Fruit fly (Drosophila melanogaster) S2 (cell line): ENCODE data around the gene CG14270.

Experiments
- CG8478 ChIP-seq: fragments of >200 bp; optimal IDR thresholded peaks from 2 replicates; lab custom pipeline; 2018
- CTCF ChIP-seq, 2 experiments: fragments of >200 bp; optimal IDR thresholded peaks; 2 replicates each; lab custom pipeline; 2018

The CG14270 gene

DNA sequence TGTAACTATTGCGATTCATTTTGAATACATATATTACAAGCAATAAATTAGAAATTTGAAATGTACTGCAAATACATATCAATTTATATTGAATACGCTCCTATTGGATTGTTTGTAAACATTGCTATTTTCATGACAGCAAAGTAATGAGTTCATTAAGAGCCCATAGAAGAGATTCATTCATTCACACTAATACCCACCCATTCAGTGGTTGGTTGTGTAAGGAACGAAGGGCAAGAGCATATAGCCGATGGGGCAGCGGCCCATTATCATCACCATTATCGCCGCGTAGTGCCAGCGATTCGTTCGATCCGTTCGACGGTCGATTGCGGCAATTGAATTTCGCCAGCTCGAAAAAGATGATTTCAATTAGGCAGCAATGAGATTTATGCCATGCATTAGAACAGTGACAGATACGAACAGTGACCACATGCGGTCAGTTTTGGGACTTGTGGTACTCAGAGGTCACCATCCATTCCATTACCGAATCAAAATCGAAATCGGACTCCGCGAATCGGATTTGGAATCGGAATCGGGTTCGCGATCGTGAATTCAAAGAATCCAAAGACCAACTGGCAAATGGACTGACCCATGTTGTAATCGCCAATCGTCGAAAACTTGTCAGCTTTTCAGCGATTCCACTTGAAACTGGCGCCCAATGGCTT lies 42.5 kb downstream of the CG14270 start:
- TF ChIP-seq CG8478 (lab: Kevin White, UChicago): no peak
- TF ChIP-seq CTCF (optimal IDR thresholded peaks at IDR 0.05; lab: Kevin White, UChicago): no peak

DNA sequence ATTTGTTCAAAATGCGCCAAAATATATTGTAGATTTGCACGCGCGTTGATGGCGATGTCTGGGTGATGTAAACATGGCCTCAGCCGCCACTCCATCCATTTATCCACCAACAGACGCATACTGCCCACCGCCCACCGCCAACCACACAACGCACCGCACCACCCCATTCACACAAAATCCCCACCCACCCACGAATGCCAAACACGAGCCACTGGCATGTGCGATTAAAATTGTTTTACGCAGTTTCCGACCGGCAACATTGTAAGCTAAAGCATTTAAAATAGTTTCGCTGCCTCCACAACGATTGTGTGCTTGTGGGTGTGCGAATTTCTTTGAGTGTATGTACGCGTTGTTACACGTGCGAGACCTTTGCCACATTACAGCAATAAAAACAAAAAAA lies 44.7 kb downstream of the CG14270 start:
- no peak for TF ChIP-seq CTCF (optimal IDR thresholded peaks at IDR 0.05; lab: Kevin White, UChicago)
- no peak for TF ChIP-seq CG8478 (lab: Kevin White, UChicago)

DNA sequence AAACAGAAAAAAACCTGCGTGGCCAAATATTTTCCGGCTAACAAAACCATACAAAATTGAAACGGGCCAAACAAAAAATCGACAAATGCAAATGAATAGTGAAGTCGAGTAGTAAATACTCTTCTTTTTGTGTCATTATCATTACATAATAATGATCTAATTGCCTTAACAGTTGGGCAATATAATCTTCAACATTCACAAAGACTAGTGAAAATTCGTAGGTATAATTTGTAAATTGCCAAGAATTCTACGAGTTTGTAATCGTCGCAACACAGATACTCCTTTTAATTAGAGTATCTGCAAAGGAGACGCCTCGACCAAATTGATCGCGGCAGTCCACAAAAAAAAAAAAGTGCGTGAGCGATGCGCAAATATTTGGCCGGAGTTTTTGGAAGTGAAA lies 47.7 kb downstream of the CG14270 start:
- no peak for TF ChIP-seq CTCF (optimal IDR thresholded peaks at IDR 0.05; lab: Kevin White, UChicago)
- TF ChIP-seq CG8478 (lab: Kevin White, UChicago): no peak

DNA sequence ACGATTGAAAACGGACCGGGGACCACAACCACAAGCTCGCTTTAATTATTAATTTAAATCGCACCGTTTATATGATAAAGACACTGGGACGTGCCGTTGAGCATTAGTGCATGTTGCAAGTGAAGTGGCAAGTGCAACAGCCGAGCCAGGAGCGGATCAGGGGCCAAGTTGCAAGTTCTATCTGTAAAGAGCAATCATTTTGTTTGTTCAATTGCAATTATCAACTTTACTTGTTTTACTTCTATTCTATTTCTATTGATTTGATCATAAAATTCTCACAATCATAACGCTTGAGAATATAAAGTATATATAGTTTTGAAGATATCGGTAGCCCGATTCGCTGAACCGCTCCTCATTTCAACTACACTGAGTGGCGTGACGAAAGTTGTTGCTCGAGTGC lies 49.0 kb downstream of the CG14270 start:
- TF ChIP-seq CG8478 (lab: Kevin White, UChicago) (no peak), CTCF (optimal IDR thresholded peaks at IDR 0.05; lab: Kevin White, UChicago) (no peak)

DNA sequence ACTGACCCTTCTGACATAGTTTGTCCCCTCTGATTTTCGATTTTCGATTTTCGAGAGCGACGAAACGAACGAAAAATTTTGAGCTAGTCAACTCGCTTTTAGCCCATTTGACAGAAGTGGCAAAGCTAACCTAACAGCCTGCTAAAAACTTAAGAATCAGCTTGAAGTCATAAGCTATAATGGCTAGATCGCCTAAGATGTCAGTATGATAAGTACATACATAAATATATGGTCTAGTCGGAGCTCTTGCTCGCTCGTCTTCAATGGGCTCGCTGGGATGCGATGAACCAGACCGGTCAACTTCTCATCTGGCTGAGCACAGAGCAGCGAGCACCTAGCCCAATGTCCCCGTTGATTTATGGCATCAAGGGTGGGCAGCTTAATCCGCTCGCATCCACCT lies 49.5 kb downstream of the CG14270 start, which contains the start of gene CG14269:
TSS of gene CG14269 (minus strand) at position 101 of the 400 bp plus-strand sequence.
- no peak for TF ChIP-seq CG8478 (lab: Kevin White, UChicago)
- no peak for TF ChIP-seq CTCF (optimal IDR thresholded peaks at IDR 0.05; lab: Kevin White, UChicago)
